Worm (Caenorhabditis elegans) whole organism, L4 larva: ENCODE results near the gene vha-7.

ENCODE experiments used
- D1046.2 ChIP-seq: fragments of 200-800 bp; sonication (Bioruptor generic); IDR thresholded peaks from 2 replicates; pipeline ENCODE4 v1.3.6; 2022; ENCODE audit warnings: missing genetic modification characterization, missing compliant biosample characterization
- F26F4.8 ChIP-seq: fragments of 200-800 bp; sonication (Bioruptor generic); conservative IDR thresholded peaks from 2 replicates; pipeline ENCODE4 v1.3.6; 2022; ENCODE audit warnings: missing genetic modification characterization, missing compliant biosample characterization
- F44E2.7 ChIP-seq: fragments of 200-800 bp; sonication (Bioruptor generic); IDR thresholded peaks from 2 replicates; pipeline ENCODE4 v2.1.2; 2022; ENCODE audit warnings: missing genetic modification characterization, missing compliant biosample characterization
- R02D3.7 ChIP-seq: fragments of 150-350 bp; sonication (generic microtip); optimal IDR thresholded peaks from 3 replicates; lab custom pipeline; 2014; ENCODE audit warnings: missing biosample characterization, missing genetic modification characterization
- T26A8.4 ChIP-seq: fragments of 200-800 bp; sonication (Bioruptor generic); IDR thresholded peaks from 2 replicates; pipeline ENCODE4 v1.3.6; 2022; ENCODE audit warnings: missing genetic modification characterization, missing compliant biosample characterization
- Y105C5A.15 ChIP-seq: fragments of 200-800 bp; sonication (Bioruptor generic); IDR thresholded peaks from 2 replicates; pipeline ENCODE4 v1.3.6; 2022; ENCODE audit warnings: missing genetic modification characterization, missing compliant biosample characterization
- Y48G9A.11 ChIP-seq: fragments of 200-800 bp; sonication (Bioruptor generic); IDR thresholded peaks from 2 replicates; pipeline ENCODE4 v1.3.6; 2022; ENCODE audit warnings: missing genetic modification reagents, missing genetic modification characterization, missing compliant biosample characterization
- Y5F2A.4 ChIP-seq: fragments of 200-800 bp; sonication (Bioruptor generic); optimal IDR thresholded peaks from 2 replicates; lab custom pipeline; 2018; ENCODE audit warnings: mild to moderate bottlenecking, missing genetic modification characterization, missing compliant biosample characterization
- ZK337.2 ChIP-seq: fragments of 200-800 bp; sonication (Bioruptor generic); IDR thresholded peaks from 2 replicates; pipeline ENCODE4 v1.3.6; 2022; ENCODE audit warnings: missing genetic modification reagents, missing genetic modification characterization, missing compliant biosample characterization
- aha-1 ChIP-seq: fragments of 150-350 bp; peaks from one replicate; lab custom pipeline; 2014; ENCODE audit warnings: missing biosample characterization, missing genetic modification characterization
- ama-1 ChIP-seq: fragments of 150-350 bp; optimal IDR thresholded peaks from 2 replicates; lab custom pipeline; 2014; ENCODE audit warnings: inconsistent platforms, mixed read lengths
- attf-4 ChIP-seq: sonication (generic microtip); optimal IDR thresholded peaks from 3 replicates; lab custom pipeline; 2017; ENCODE audit warnings: missing biosample characterization, missing genetic modification characterization
- ceh-28 ChIP-seq: fragments of 150-350 bp; optimal IDR thresholded peaks from 2 replicates; lab custom pipeline; 2014; ENCODE audit warnings: missing biosample characterization, missing genetic modification reagents, missing genetic modification characterization
- ces-1 ChIP-seq: fragments of 150-350 bp; sonication (generic microtip); optimal IDR thresholded peaks from 4 replicates; lab custom pipeline; 2014; ENCODE audit warnings: missing biosample characterization, missing genetic modification reagents, missing genetic modification characterization
- ctbp-1 ChIP-seq: fragments of 200-800 bp; sonication (Bioruptor generic); IDR thresholded peaks from 2 replicates; pipeline ENCODE4 v1.3.6; 2022; ENCODE audit warnings: missing genetic modification reagents, missing genetic modification characterization, missing compliant biosample characterization
- daf-12 ChIP-seq: fragments of 150-350 bp; optimal IDR thresholded peaks from 2 replicates; lab custom pipeline; 2014; ENCODE audit warnings: missing biosample characterization, missing genetic modification reagents, missing genetic modification characterization
- dmd-6 ChIP-seq: fragments of 200-800 bp; sonication (Bioruptor generic); IDR thresholded peaks from 2 replicates; pipeline ENCODE4 v1.3.6; 2022; ENCODE audit warnings: missing genetic modification reagents, missing genetic modification characterization, missing compliant biosample characterization
- dpl-1 ChIP-seq: fragments of 150-350 bp; optimal IDR thresholded peaks from 2 replicates; lab custom pipeline; 2014; ENCODE audit warnings: missing biosample characterization, missing genetic modification reagents, missing genetic modification characterization
- duxl-1 ChIP-seq: sonication (generic microtip); optimal IDR thresholded peaks from 2 replicates; lab custom pipeline; 2016; ENCODE audit warnings: mild to moderate bottlenecking, missing genetic modification characterization, moderate library complexity, missing compliant biosample characterization; ENCODE audit not compliant: poor library complexity
- dve-1 ChIP-seq: sonication (generic microtip); optimal IDR thresholded peaks from 2 replicates; lab custom pipeline; 2017; ENCODE audit warnings: antibody characterized with exemption, mild to moderate bottlenecking, missing genetic modification characterization, missing compliant biosample characterization; ENCODE audit not compliant: insufficient read depth
- egl-27 ChIP-seq: sonication (generic microtip); optimal IDR thresholded peaks from 3 replicates; lab custom pipeline; 2017; ENCODE audit warnings: missing biosample characterization, missing genetic modification reagents, missing genetic modification characterization
- egl-43 ChIP-seq: fragments of 200-800 bp; sonication (Bioruptor generic); IDR thresholded peaks from 2 replicates; pipeline ENCODE4 v1.3.6; 2022; ENCODE audit warnings: missing genetic modification reagents, missing genetic modification characterization, missing compliant biosample characterization
- hif-1 ChIP-seq, 2 experiments: sonication (generic microtip); optimal IDR thresholded peaks; 2 replicates each; lab custom pipeline; 2016 to 2017; ENCODE audit warnings: missing compliant biosample characterization in 2 of 2, missing genetic modification characterization in 2 of 2, missing genetic modification reagents in 2 of 2, missing genotype in 2 of 2, mild to moderate bottlenecking in 1 of 2
- hlh-30 ChIP-seq: sonication (generic microtip); optimal IDR thresholded peaks from 2 replicates; lab custom pipeline; 2017; ENCODE audit warnings: antibody characterized with exemption, mild to moderate bottlenecking, missing genetic modification characterization, missing compliant biosample characterization; ENCODE audit not compliant: insufficient read depth
- hmg-1.1 ChIP-seq: fragments of 200-800 bp; sonication (Bioruptor generic); IDR thresholded peaks from 2 replicates; pipeline ENCODE4 v1.3.6; 2022; ENCODE audit warnings: missing genetic modification reagents, missing genetic modification characterization, missing compliant biosample characterization
- lin-15B ChIP-seq: fragments of 150-350 bp; sonication (generic microtip); optimal IDR thresholded peaks from 3 replicates; lab custom pipeline; 2014; ENCODE audit warnings: missing biosample characterization, missing genetic modification characterization
- lin-29 ChIP-seq: fragments of 200-800 bp; sonication (Bioruptor generic); IDR thresholded peaks from 2 replicates; pipeline ENCODE4 v1.3.6; 2022; ENCODE audit warnings: missing genetic modification reagents, missing genetic modification characterization, missing compliant biosample characterization
- lin-38 ChIP-seq: fragments of 200-800 bp; sonication (Bioruptor generic); IDR thresholded peaks from 2 replicates; pipeline ENCODE4 v1.3.6; 2022; ENCODE audit warnings: missing genetic modification reagents, missing genetic modification characterization, missing compliant biosample characterization
- mdl-1 ChIP-seq, 2 experiments: fragments of 150-350 bp in 1 of 2; sonication (generic microtip) in 1 of 2; optimal IDR thresholded peaks; 2 replicates each; lab custom pipeline; 2014 to 2017; ENCODE audit warnings: missing biosample characterization in 2 of 2, missing genetic modification characterization in 2 of 2
- mes-2 ChIP-seq: sonication (generic microtip); optimal IDR thresholded peaks from 2 replicates; lab custom pipeline; 2016; ENCODE audit warnings: missing genotype, mild to moderate bottlenecking, missing genetic modification characterization, missing compliant biosample characterization; ENCODE audit not compliant: poor library complexity, severe bottlenecking
- mxl-2 ChIP-seq: fragments of 200-800 bp; sonication (Bioruptor generic); conservative IDR thresholded peaks from 2 replicates; pipeline ENCODE4 v1.3.6; 2022; ENCODE audit warnings: missing genetic modification reagents, missing genetic modification characterization, missing compliant biosample characterization
- nhr-10 ChIP-seq: fragments of 150-350 bp; optimal IDR thresholded peaks from 2 replicates; lab custom pipeline; 2014; ENCODE audit warnings: missing biosample characterization, missing genetic modification characterization
- nhr-111 ChIP-seq: fragments of 200-800 bp; sonication (Bioruptor generic); optimal IDR thresholded peaks from 2 replicates; lab custom pipeline; 2018; ENCODE audit warnings: mild to moderate bottlenecking, missing genetic modification characterization, missing compliant biosample characterization
- nhr-237 ChIP-seq: sonication (generic microtip); optimal IDR thresholded peaks from 2 replicates; lab custom pipeline; 2017; ENCODE audit warnings: missing biosample characterization, missing genetic modification characterization
- nhr-25 ChIP-seq: sonication (generic microtip); optimal IDR thresholded peaks from 2 replicates; lab custom pipeline; 2017; ENCODE audit warnings: missing genetic modification characterization, mild to moderate bottlenecking, missing compliant biosample characterization, antibody characterized with exemption, moderate library complexity, borderline replicate concordance; ENCODE audit not compliant: insufficient read depth
- nhr-42 ChIP-seq: fragments of 200-800 bp; sonication (Bioruptor generic); IDR thresholded peaks from 2 replicates; pipeline ENCODE4 v1.3.6; 2022; ENCODE audit warnings: missing genetic modification characterization, missing compliant biosample characterization
- nhr-48 ChIP-seq: sonication (generic microtip); optimal IDR thresholded peaks from 2 replicates; lab custom pipeline; 2016; ENCODE audit warnings: mild to moderate bottlenecking, missing genetic modification characterization, missing compliant biosample characterization
- nhr-6 ChIP-seq: fragments of 150-350 bp; optimal IDR thresholded peaks from 2 replicates; lab custom pipeline; 2014; ENCODE audit warnings: missing biosample characterization, missing genetic modification characterization
- nhr-76 ChIP-seq: fragments of 150-350 bp; optimal IDR thresholded peaks from 2 replicates; lab custom pipeline; 2014; ENCODE audit warnings: missing biosample characterization, missing genetic modification characterization
- rbr-2 ChIP-seq: sonication (generic microtip); optimal IDR thresholded peaks from 2 replicates; lab custom pipeline; 2016; ENCODE audit warnings: missing genotype, missing genetic modification characterization, missing compliant biosample characterization
- saeg-2 ChIP-seq: fragments of 200-800 bp; sonication (Bioruptor generic); IDR thresholded peaks from 2 replicates; pipeline ENCODE4 v1.3.6; 2022; ENCODE audit warnings: missing genetic modification reagents, missing genetic modification characterization, missing compliant biosample characterization
- sdz-12 ChIP-seq: fragments of 200-800 bp; sonication (Bioruptor generic); optimal IDR thresholded peaks from 2 replicates; lab custom pipeline; 2018; ENCODE audit warnings: mild to moderate bottlenecking, missing genetic modification characterization, missing compliant biosample characterization
- snpc-1.2 ChIP-seq: fragments of 200-800 bp; sonication (Bioruptor generic); IDR thresholded peaks from 2 replicates; pipeline ENCODE4 v1.3.6; 2022; ENCODE audit warnings: missing genetic modification reagents, missing genetic modification characterization, missing compliant biosample characterization
- snpc-4 ChIP-seq: fragments of 150-350 bp; optimal IDR thresholded peaks from 2 replicates; lab custom pipeline; 2014; ENCODE audit warnings: missing biosample characterization, missing genetic modification characterization
- tag-97 ChIP-seq: fragments of 200-800 bp; sonication (Bioruptor generic); IDR thresholded peaks from 2 replicates; pipeline ENCODE4 v1.3.6; 2022; ENCODE audit warnings: missing genetic modification characterization, missing compliant biosample characterization
- tra-1 ChIP-seq: fragments of 200-800 bp; sonication (Bioruptor generic); IDR thresholded peaks from 2 replicates; pipeline ENCODE4 v1.3.6; 2022; ENCODE audit warnings: missing genetic modification reagents, missing genetic modification characterization, missing compliant biosample characterization
- vab-7 ChIP-seq: fragments of 200-800 bp; sonication (Bioruptor generic); IDR thresholded peaks from 2 replicates; pipeline ENCODE4 v1.3.6; 2022; ENCODE audit warnings: missing genetic modification reagents, missing genetic modification characterization, missing compliant biosample characterization
- zag-1 ChIP-seq: fragments of 150-350 bp; optimal IDR thresholded peaks from 2 replicates; lab custom pipeline; 2014; ENCODE audit warnings: missing biosample characterization, missing genetic modification characterization
- zfp-2 ChIP-seq: sonication (generic microtip); optimal IDR thresholded peaks from 2 replicates; lab custom pipeline; 2016; ENCODE audit warnings: mild to moderate bottlenecking, missing genetic modification characterization, missing compliant biosample characterization
- zfp-3 ChIP-seq: fragments of 200-800 bp; sonication (Bioruptor generic); conservative IDR thresholded peaks from 2 replicates; pipeline ENCODE4 v1.3.6; 2022; ENCODE audit warnings: missing genetic modification reagents, missing genetic modification characterization, missing compliant biosample characterization
- zip-2 ChIP-seq: fragments of 150-350 bp; optimal IDR thresholded peaks from 2 replicates; lab custom pipeline; 2014; ENCODE audit warnings: missing biosample characterization, missing genetic modification characterization
- ztf-7 ChIP-seq: fragments of 150-350 bp; optimal IDR thresholded peaks from 2 replicates; lab custom pipeline; 2014; ENCODE audit warnings: missing biosample characterization, missing genetic modification characterization

The vha-7 gene

ce11 chrIV:12689709-12690142 is 49.5 kb downstream of the vha-7 start (continued):
- no peak for TF ChIP-seq ama-1 (lab: Kevin White, UChicago)
- no peak for TF ChIP-seq duxl-1
- no peak for TF ChIP-seq zip-2 (tag; lab: Kevin White, UChicago)
- TF ChIP-seq lin-15B, result no peak
- peak in 1 of 2 experiments; percentile 50 for TF ChIP-seq mdl-1 (tag; optimal IDR thresholded peaks at IDR 0.05; lab: Kevin White, UChicago)
- no peak for TF ChIP-seq vab-7 (GFP tag; lab: Robert Waterston, UW)
- TF ChIP-seq mxl-2 (GFP tag; lab: Robert Waterston, UW), result no peak
- no peak for TF ChIP-seq Y48G9A.11 (GFP tag; lab: Robert Waterston, UW)
- TF ChIP-seq ZK337.2 (GFP tag; lab: Robert Waterston, UW), result no peak
- no peak for TF ChIP-seq zag-1
- no peak for TF ChIP-seq egl-27 (tag; lab: Kevin White, UChicago)
- TF ChIP-seq T26A8.4 (GFP tag; lab: Robert Waterston, UW), result no peak
- TF ChIP-seq nhr-237 (tag; lab: Kevin White, UChicago), result no peak
- no peak for TF ChIP-seq F44E2.7 (GFP tag; lab: Robert Waterston, UW)
- TF ChIP-seq daf-12 (tag; lab: Kevin White, UChicago), result no peak
- TF ChIP-seq nhr-111, result no peak
- TF ChIP-seq dpl-1 (GFP tag; lab: Kevin White, UChicago), result no peak
- TF ChIP-seq nhr-76 (tag; lab: Kevin White, UChicago), result no peak
- TF ChIP-seq attf-4 (tag; lab: Kevin White, UChicago), result no peak
- no peak for TF ChIP-seq lin-29
- TF ChIP-seq egl-43, result no peak
- no peak for TF ChIP-seq Y5F2A.4
- TF ChIP-seq hif-1 (tag; optimal IDR thresholded peaks at IDR 0.05; lab: Kevin White, UChicago), result no peak
- TF ChIP-seq mes-2 (tag; lab: Kevin White, UChicago), result peak; percentile 40
- TF ChIP-seq tra-1 (GFP tag; lab: Robert Waterston, UW), result peak; percentile 95
- TF ChIP-seq rbr-2 (tag; lab: Kevin White, UChicago), result no peak
- no peak for TF ChIP-seq D1046.2 (GFP tag; lab: Robert Waterston, UW)
- TF ChIP-seq ces-1 (GFP tag; lab: Kevin White, UChicago), result no peak
- TF ChIP-seq ztf-7 (tag; lab: Kevin White, UChicago), result no peak
- TF ChIP-seq hmg-1.1 (GFP tag; lab: Robert Waterston, UW), result no peak
- no peak for TF ChIP-seq snpc-4
- no peak for TF ChIP-seq Y105C5A.15 (GFP tag; lab: Robert Waterston, UW)
- TF ChIP-seq nhr-25 (tag; lab: Kevin White, UChicago), result no peak
- peak; percentile 54 for TF ChIP-seq hlh-30 (tag; lab: Kevin White, UChicago)
- TF ChIP-seq nhr-48 (tag; lab: Kevin White, UChicago), result peak; percentile 90
- no peak for TF ChIP-seq ctbp-1 (GFP tag; lab: Robert Waterston, UW)
- TF ChIP-seq dmd-6 (GFP tag; lab: Robert Waterston, UW), result peak; percentile 98
- no peak for TF ChIP-seq nhr-42 (GFP tag; lab: Robert Waterston, UW)
- TF ChIP-seq zfp-3, result no peak
- no peak for TF ChIP-seq nhr-10 (tag; lab: Kevin White, UChicago)
- TF ChIP-seq R02D3.7 (tag; lab: Kevin White, UChicago), result no peak
- no peak for TF ChIP-seq ceh-28 (tag; lab: Kevin White, UChicago)
- TF ChIP-seq snpc-1.2, result no peak
- TF ChIP-seq sdz-12 (GFP tag; lab: Kevin White, UChicago), result no peak
- no peak for TF ChIP-seq nhr-6 (tag; lab: Kevin White, UChicago)
- TF ChIP-seq zfp-2 (tag; lab: Kevin White, UChicago), result no peak
- TF ChIP-seq lin-38, result no peak
- TF ChIP-seq aha-1, result no peak
- peak; percentile 81 for TF ChIP-seq dve-1 (tag; lab: Kevin White, UChicago)
- TF ChIP-seq F26F4.8, result no peak
- TF ChIP-seq saeg-2 (GFP tag; lab: Robert Waterston, UW), result no peak
- no peak for TF ChIP-seq tag-97 (GFP tag; lab: Robert Waterston, UW)
